Fruit fly (Drosophila melanogaster) whole organism, embryonic: ENCODE results near the gene CG45486.
A peak's percentile ranks its signal among the peaks of the same experiment; 100 is the strongest.

Experiments
- Aef1 ChIP-seq: fragments of 200-800 bp; sonication (Bioruptor generic); IDR thresholded peaks from 3 replicates; pipeline ENCODE4 v1.3.6; 2022; ENCODE audit warnings: missing biosample characterization, missing genetic modification characterization
- Blimp-1 ChIP-seq: fragments of 200-800 bp; sonication (Bioruptor generic); optimal IDR thresholded peaks from 3 replicates; lab custom pipeline; 2018; ENCODE audit warnings: missing biosample characterization, missing genetic modification characterization, mild to moderate bottlenecking, moderate library complexity, missing genetic modification reagents
- CG10321 ChIP-seq: fragments of 200-800 bp; sonication (Bioruptor generic); IDR thresholded peaks from 2 replicates; pipeline ENCODE4 v1.3.6; 2022; ENCODE audit warnings: missing biosample characterization, missing genetic modification characterization
- CG12391 ChIP-seq: fragments of 200-800 bp; sonication (Bioruptor generic); optimal IDR thresholded peaks from 3 replicates; lab custom pipeline; 2018; ENCODE audit warnings: missing biosample characterization, mild to moderate bottlenecking, missing genetic modification characterization, moderate library complexity
- CG12769 ChIP-seq: fragments of 200-800 bp; sonication (Bioruptor generic); optimal IDR thresholded peaks from 2 replicates; lab custom pipeline; 2019; ENCODE audit warnings: missing biosample characterization, mild to moderate bottlenecking, missing genetic modification characterization, moderate library complexity
- CG12942 ChIP-seq: fragments of 200-800 bp; sonication (Bioruptor generic); optimal IDR thresholded peaks from 3 replicates; lab custom pipeline; 2016; ENCODE audit warnings: missing biosample characterization, missing genetic modification characterization
- CG15269 ChIP-seq: fragments of 200-800 bp; sonication (Bioruptor generic); optimal IDR thresholded peaks from 2 replicates; lab custom pipeline; 2018; ENCODE audit warnings: missing biosample characterization, mild to moderate bottlenecking, missing genetic modification characterization, moderate library complexity
- CG15479 ChIP-seq: fragments of 200-800 bp; sonication (Bioruptor generic); optimal IDR thresholded peaks from 3 replicates; lab custom pipeline; 2019; ENCODE audit warnings: missing biosample characterization, mild to moderate bottlenecking, missing genetic modification characterization, moderate library complexity
- CG1603 ChIP-seq: fragments of 200-800 bp; sonication (Bioruptor generic); optimal IDR thresholded peaks from 2 replicates; lab custom pipeline; 2019; ENCODE audit warnings: missing biosample characterization, mild to moderate bottlenecking, missing genetic modification characterization, moderate library complexity
- CG17186 ChIP-seq: fragments of 200-800 bp; sonication (Bioruptor generic); optimal IDR thresholded peaks from 3 replicates; lab custom pipeline; 2017; ENCODE audit warnings: missing biosample characterization, missing genetic modification reagents, missing genetic modification characterization
- CG17385 ChIP-seq: fragments of 200-800 bp; sonication (Bioruptor generic); optimal IDR thresholded peaks from 3 replicates; lab custom pipeline; 2018; ENCODE audit warnings: missing biosample characterization, mild to moderate bottlenecking, missing genetic modification characterization
- CG1832 ChIP-seq: fragments of 200-800 bp; sonication (Bioruptor generic); optimal IDR thresholded peaks from 2 replicates; lab custom pipeline; 2017; ENCODE audit warnings: missing biosample characterization, mild to moderate bottlenecking, missing genetic modification characterization, inconsistent platforms
- CG18599 ChIP-seq: fragments of 200-800 bp; sonication (Bioruptor generic); optimal IDR thresholded peaks from 3 replicates; lab custom pipeline; 2017; ENCODE audit warnings: missing biosample characterization, missing genetic modification characterization, mild to moderate bottlenecking, moderate library complexity, missing genetic modification reagents
- CG2199 ChIP-seq: fragments of 200-800 bp; sonication (Bioruptor generic); IDR thresholded peaks from 3 replicates; pipeline ENCODE4 v1.3.6; 2022; ENCODE audit warnings: missing biosample characterization, missing genetic modification characterization
- CG2712 ChIP-seq: fragments of 200-800 bp; optimal IDR thresholded peaks from 3 replicates; lab custom pipeline; 2019; ENCODE audit warnings: missing biosample characterization, mild to moderate bottlenecking, missing genetic modification characterization, moderate library complexity
- CG3407 ChIP-seq: fragments of 200-800 bp; sonication (Bioruptor generic); optimal IDR thresholded peaks from 2 replicates; lab custom pipeline; 2018; ENCODE audit warnings: missing biosample characterization, mild to moderate bottlenecking, missing genetic modification characterization
- CG4360 ChIP-seq: fragments of 200-800 bp; sonication (Bioruptor generic); IDR thresholded peaks from 2 replicates; pipeline ENCODE4 v1.3.6; 2022; ENCODE audit warnings: missing biosample characterization, missing genetic modification characterization
- CG4730 ChIP-seq: fragments of 200-800 bp; sonication (Bioruptor generic); IDR thresholded peaks from 2 replicates; pipeline ENCODE4 v1.3.6; 2022; ENCODE audit warnings: missing biosample characterization, missing genetic modification characterization
- CG8290 ChIP-seq, 3 experiments: fragments of 200-800 bp; sonication (Bioruptor generic); optimal IDR thresholded peaks; 2 replicates each; lab custom pipeline; 2016 to 2019; ENCODE audit warnings: missing biosample characterization in 3 of 3, missing genetic modification characterization in 3 of 3, mild to moderate bottlenecking in 2 of 3, moderate library complexity in 1 of 3
- CG8478 ChIP-seq: fragments of >200 bp; optimal IDR thresholded peaks from 2 replicates; lab custom pipeline; 2018
- CG9797 ChIP-seq: fragments of 200-800 bp; sonication (Bioruptor generic); optimal IDR thresholded peaks from 3 replicates; lab custom pipeline; 2018; ENCODE audit warnings: missing biosample characterization, mild to moderate bottlenecking, missing genetic modification characterization
- CoRest ChIP-seq: fragments of 200-800 bp; sonication (Bioruptor generic); optimal IDR thresholded peaks from 3 replicates; lab custom pipeline; 2018; ENCODE audit warnings: missing biosample characterization, mild to moderate bottlenecking, missing genetic modification characterization, moderate library complexity
- Elba2 ChIP-seq: fragments of 200-800 bp; sonication (Bioruptor generic); optimal IDR thresholded peaks from 3 replicates; lab custom pipeline; 2016; ENCODE audit warnings: missing biosample characterization, missing genetic modification characterization
- HLH4C ChIP-seq: fragments of 200-800 bp; sonication (Bioruptor generic); IDR thresholded peaks from 3 replicates; pipeline ENCODE4 v1.3.6; 2022; ENCODE audit warnings: missing biosample characterization, missing genetic modification characterization; ENCODE audit not compliant: partially characterized antibody
- Hr78 ChIP-seq, 2 experiments: fragments of 200-800 bp in 1 of 2; fragments of >200 bp in 1 of 2; sonication (Bioruptor generic) in 1 of 2; optimal IDR thresholded peaks; 2 replicates each; lab custom pipeline; 2017 to 2019; ENCODE audit warnings: missing biosample characterization in 2 of 2, missing genetic modification characterization in 2 of 2, mild to moderate bottlenecking in 1 of 2, moderate library complexity in 1 of 2
- MTF-1 ChIP-seq: fragments of 200-800 bp; sonication (Bioruptor generic); optimal IDR thresholded peaks from 2 replicates; lab custom pipeline; 2018; ENCODE audit warnings: missing biosample characterization, mild to moderate bottlenecking, missing genetic modification characterization, borderline replicate concordance
- Med ChIP-seq: fragments of 200-800 bp; sonication (Bioruptor generic); peaks from one replicate; lab custom pipeline; 2016; ENCODE audit warnings: missing biosample characterization, missing genetic modification characterization, mild to moderate bottlenecking, inconsistent platforms, moderate library complexity
- Nf-YB ChIP-seq: fragments of 200-800 bp; sonication (Bioruptor generic); optimal IDR thresholded peaks from 3 replicates; lab custom pipeline; 2019; ENCODE audit warnings: missing biosample characterization, mild to moderate bottlenecking, missing genetic modification characterization, moderate library complexity
- Nf-YC ChIP-seq: fragments of 200-800 bp; optimal IDR thresholded peaks from 3 replicates; lab custom pipeline; 2019; ENCODE audit warnings: missing biosample characterization, mild to moderate bottlenecking, missing genetic modification characterization, moderate library complexity
- Rx ChIP-seq: fragments of 200-800 bp; sonication (Bioruptor generic); IDR thresholded peaks from 2 replicates; pipeline ENCODE4 v1.3.6; 2022; ENCODE audit warnings: missing biosample characterization, missing genetic modification characterization
- bsh ChIP-seq, 2 experiments: fragments of 200-800 bp; sonication (Bioruptor generic); optimal IDR thresholded peaks; 2 replicates each; lab custom pipeline; 2017 to 2018; ENCODE audit warnings: mild to moderate bottlenecking in 2 of 2, missing biosample characterization in 2 of 2, missing genetic modification characterization in 2 of 2, moderate library complexity in 1 of 2
- ci ChIP-seq: fragments of 200-800 bp; sonication (Bioruptor generic); IDR thresholded peaks from 3 replicates; pipeline ENCODE4 v1.3.6; 2022; ENCODE audit warnings: missing biosample characterization, missing genetic modification characterization
- crol ChIP-seq: fragments of 200-800 bp; sonication (Bioruptor generic); IDR thresholded peaks from 2 replicates; pipeline ENCODE4 v1.3.6; 2022; ENCODE audit warnings: missing biosample characterization, missing genetic modification characterization
- da ChIP-seq: fragments of 200-800 bp; sonication (Bioruptor generic); optimal IDR thresholded peaks from 2 replicates; lab custom pipeline; 2016; ENCODE audit warnings: missing biosample characterization, missing genetic modification characterization
- gem ChIP-seq: fragments of 200-800 bp; sonication (Bioruptor generic); optimal IDR thresholded peaks from 2 replicates; lab custom pipeline; 2019; ENCODE audit warnings: missing biosample characterization, mild to moderate bottlenecking, missing genetic modification characterization, moderate library complexity
- hth ChIP-seq: fragments of >200 bp; optimal IDR thresholded peaks from 2 replicates; lab custom pipeline; 2017; ENCODE audit warnings: inconsistent platforms
- jing ChIP-seq: fragments of 200-800 bp; sonication (Bioruptor generic); optimal IDR thresholded peaks from 2 replicates; lab custom pipeline; 2018; ENCODE audit warnings: missing biosample characterization, mild to moderate bottlenecking, missing genetic modification characterization
- kni ChIP-seq: fragments of 200-800 bp; sonication (Bioruptor generic); optimal IDR thresholded peaks from 3 replicates; lab custom pipeline; 2017; ENCODE audit warnings: mild to moderate bottlenecking, missing biosample characterization, missing genetic modification reagents, missing genetic modification characterization
- lbe ChIP-seq: fragments of 200-800 bp; sonication (Bioruptor generic); optimal IDR thresholded peaks from 2 replicates; lab custom pipeline; 2016; ENCODE audit warnings: missing biosample characterization, mild to moderate bottlenecking, missing genetic modification characterization
- lola ChIP-seq, 3 experiments: fragments of >200 bp in 2 of 3; fragments of 200-800 bp in 1 of 3; sonication (Bioruptor generic) in 1 of 3; optimal IDR thresholded peaks; 2 replicates each; lab custom pipeline; 2017 to 2019; ENCODE audit warnings: missing biosample characterization in 3 of 3, missing genetic modification characterization in 3 of 3, mild to moderate bottlenecking in 1 of 3, moderate library complexity in 1 of 3
- maf-S ChIP-seq: fragments of 200-800 bp; sonication (Bioruptor generic); optimal IDR thresholded peaks from 2 replicates; lab custom pipeline; 2016; ENCODE audit warnings: missing biosample characterization, missing genetic modification characterization
- oc ChIP-seq: fragments of 200-800 bp; sonication (Bioruptor generic); optimal IDR thresholded peaks from 2 replicates; lab custom pipeline; 2018; ENCODE audit warnings: missing biosample characterization, mild to moderate bottlenecking, missing genetic modification characterization, moderate library complexity
- phol ChIP-seq: fragments of 200-800 bp; sonication (Bioruptor generic); optimal IDR thresholded peaks from 3 replicates; lab custom pipeline; 2018; ENCODE audit warnings: missing biosample characterization, mild to moderate bottlenecking, missing genetic modification characterization, moderate library complexity
- sc ChIP-seq, 3 experiments: fragments of >200 bp in 2 of 3; fragments of 200-800 bp in 1 of 3; sonication (Bioruptor generic) in 1 of 3; optimal IDR thresholded peaks; 2 replicates in 2 of 3; 3 replicates in 1 of 3; lab custom pipeline; 2017; ENCODE audit warnings: mild to moderate bottlenecking in 1 of 3, missing biosample characterization in 1 of 3, missing genetic modification characterization in 1 of 3, missing genetic modification reagents in 1 of 3
- sens ChIP-seq: fragments of 200-800 bp; sonication (Bioruptor generic); peaks from one replicate; lab custom pipeline; 2016; ENCODE audit warnings: missing biosample characterization, missing genetic modification characterization
- vvl ChIP-seq: fragments of 200-800 bp; sonication (Bioruptor generic); IDR thresholded peaks from 2 replicates; pipeline ENCODE4 v1.3.6; 2022; ENCODE audit warnings: missing biosample characterization, missing genetic modification characterization

The CG45486 gene

DNA sequence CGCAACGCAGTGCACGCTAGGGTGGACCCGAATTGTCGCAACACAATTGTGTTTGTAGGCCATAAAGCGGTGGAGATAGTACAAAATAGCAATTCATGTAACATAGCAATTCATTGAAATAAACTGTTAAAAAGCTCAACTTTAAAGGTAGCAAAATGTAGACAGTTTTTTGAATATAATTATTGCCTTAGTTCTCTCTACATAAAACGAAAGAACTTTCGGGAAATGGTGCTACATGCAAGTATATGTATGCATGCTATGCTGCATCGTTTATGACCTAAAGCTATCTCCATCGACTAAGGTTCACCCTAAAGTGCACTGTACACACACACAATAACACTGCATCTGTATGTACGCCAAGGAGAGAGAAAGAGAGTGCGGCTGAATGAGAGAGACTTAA, 34.9 kb downstream of the CG45486 start (continued):
- TF ChIP-seq CG2712 (tag; lab: Kevin White, UChicago) (peak; percentile 34), CG17186 (GFP tag; lab: Kevin White, UChicago) (no peak), CG9797 (GFP tag; lab: Kevin White, UChicago) (no peak), lola (GFP tag; optimal IDR thresholded peaks at IDR 0.05; lab: Kevin White, UChicago) (peak in 1 of 3 experiments; percentile 14), CG18599 (GFP tag; lab: Kevin White, UChicago) (peak; percentile 52), CG15479 (no peak), bsh (GFP tag; optimal IDR thresholded peaks at IDR 0.05; lab: Kevin White, UChicago) (peak; percentile 56 to 94)
- TF ChIP-seq, all 482 proteins: peak for 93

DNA sequence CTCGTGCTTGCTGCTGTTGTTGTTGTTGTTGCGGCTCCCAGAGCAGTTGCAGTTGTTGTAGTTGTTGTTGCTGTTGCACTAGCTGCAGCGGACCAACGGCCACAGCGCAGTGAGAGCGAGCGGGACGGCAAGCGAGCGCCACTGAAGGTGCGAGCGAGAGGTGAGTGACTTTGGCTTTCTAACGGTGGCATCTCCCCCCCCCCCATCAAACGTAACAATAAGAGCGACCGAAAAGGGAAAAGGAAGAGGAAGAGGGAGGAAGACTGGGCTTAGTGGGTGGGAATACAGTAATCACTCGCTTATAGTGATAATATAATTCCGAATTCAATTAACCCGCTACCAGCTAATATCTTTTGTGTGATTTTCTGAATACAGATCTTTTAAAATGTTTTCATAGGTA, 42.9 kb downstream of the CG45486 start:
- TF ChIP-seq oc (tag; lab: Kevin White, UChicago) (peak; percentile 51), Med (GFP tag; lab: Kevin White, UChicago) (peak; percentile 78), vvl (GFP tag; lab: Robert Waterston, UW) (0 out of 2 replicates have a peak, but pooled peaks have one; percentile 8), hth (no peak), sc (optimal IDR thresholded peaks at IDR 0.05; lab: Kevin White, UChicago) (no peak), sc (GFP tag; optimal IDR thresholded peaks at IDR 0.05; lab: Kevin White, UChicago) (no peak), CG17385 (GFP tag; lab: Kevin White, UChicago) (peak; percentile 59), CG2199 (GFP tag; lab: Robert Waterston, UW) (0 out of 3 replicates have a peak, but pooled peaks have one; percentile 31), lbe (no peak), HLH4C (GFP tag; lab: Robert Waterston, UW) (no peak), Rx (no peak), lola (GFP tag; optimal IDR thresholded peaks at IDR 0.05; lab: Kevin White, UChicago) (no peak), CG8478 (lab: Kevin White, UChicago) (peak; percentile 69), CG10321 (GFP tag; lab: Robert Waterston, UW) (peak; percentile 83), sens (GFP tag; lab: Kevin White, UChicago) (peak; percentile 52), Blimp-1 (GFP tag; lab: Kevin White, UChicago) (peak; percentile 35), da (GFP tag; lab: Kevin White, UChicago) (peak; percentile 1), CG15479 (no peak), CG1603 (peak; percentile 15), crol (GFP tag; lab: Robert Waterston, UW) (peak; percentile 91), maf-S (GFP tag; lab: Kevin White, UChicago) (no peak), bsh (GFP tag; optimal IDR thresholded peaks at IDR 0.05; lab: Kevin White, UChicago) (peak in 1 of 2 experiments; percentile 23), Aef1 (GFP tag; lab: Robert Waterston, UW) (peak; percentile 23; the same call in 1 of the 3 replicates), Hr78 (GFP tag; optimal IDR thresholded peaks at IDR 0.05; lab: Kevin White, UChicago) (peak in 1 of 2 experiments; percentile 37), CG4360 (GFP tag; lab: Robert Waterston, UW) (peak; percentile 98), Elba2 (GFP tag; lab: Kevin White, UChicago) (no peak), CG12942 (GFP tag; lab: Kevin White, UChicago) (no peak), jing (GFP tag; lab: Kevin White, UChicago) (no peak), kni (GFP tag; lab: Kevin White, UChicago) (peak; percentile 63), MTF-1 (GFP tag; lab: Kevin White, UChicago) (no peak), CG12391 (peak; percentile 24), ci (GFP tag; lab: Robert Waterston, UW) (peak; percentile 44; the same call in 1 of the 3 replicates), Nf-YB (peak; percentile 14), phol (peak; percentile 4), gem (tag; lab: Kevin White, UChicago) (peak; percentile 24), CG1832 (GFP tag; lab: Kevin White, UChicago) (peak; percentile 89), CG3407 (GFP tag; lab: Kevin White, UChicago) (no peak), CoRest (tag; lab: Kevin White, UChicago) (no peak), CG12769 (peak; percentile 10), Nf-YC (peak; percentile 43), CG8290 (GFP tag; optimal IDR thresholded peaks at IDR 0.05; lab: Kevin White, UChicago) (no peak), CG8290 (tag; optimal IDR thresholded peaks at IDR 0.05; lab: Kevin White, UChicago) (peak in 1 of 2 experiments; percentile 6), CG4730 (no peak), CG15269 (tag; lab: Kevin White, UChicago) (no peak)
